Worm (Caenorhabditis elegans): ENCODE measurements around the gene fbxa-220.

ce11 chrIII:11443408-11443994 is 40.5 kb downstream of the fbxa-220 start:
- TF ChIP-seq ZK546.5 (tag; optimal IDR thresholded peaks at IDR 0.05) (no peak), lin-11 (tag; optimal IDR thresholded peaks at IDR 0.05) (no peak), mdl-1 (tag; optimal IDR thresholded peaks at IDR 0.05) (no peak), aly-2 (tag; optimal IDR thresholded peaks at IDR 0.05) (no peak), unc-62 (GFP tag; optimal IDR thresholded peaks at IDR 0.05) (no peak), unc-39 (tag; optimal IDR thresholded peaks at IDR 0.05) (no peak), nhr-6 (tag; optimal IDR thresholded peaks at IDR 0.05) (no peak), lsy-2 (tag; optimal IDR thresholded peaks at IDR 0.05) (no peak), lin-13 (GFP tag; optimal IDR thresholded peaks at IDR 0.05) (no peak), blmp-1 (tag; optimal IDR thresholded peaks at IDR 0.05; ENCODE audit: insufficient read depth) (no peak), fos-1 (tag; optimal IDR thresholded peaks at IDR 0.05) (no peak), nhr-11 (tag; optimal IDR thresholded peaks at IDR 0.05) (no peak), nhr-237 (tag; optimal IDR thresholded peaks at IDR 0.05) (no peak), sma-9 (GFP tag; optimal IDR thresholded peaks at IDR 0.05) (no peak), sma-9 (tag; optimal IDR thresholded peaks at IDR 0.05) (no peak)
